Worm (Caenorhabditis elegans) whole organism, young adult: ENCODE measurements around the gene K07D4.6.

Experiments
- F33H1.4 ChIP-seq: fragments of 200-800 bp; sonication (Bioruptor generic); IDR thresholded peaks from 2 replicates; pipeline ENCODE4 v1.3.6; 2022; ENCODE audit warnings: missing genetic modification reagents, missing genetic modification characterization, missing compliant biosample characterization
- lin-35 ChIP-seq, 3 experiments: fragments of 150-350 bp in 2 of 3; sonication (generic microtip) in 1 of 3; optimal IDR thresholded peaks; 2 replicates each; lab custom pipeline; 2014 to 2018; ENCODE audit warnings: missing biosample characterization in 3 of 3, missing genetic modification characterization in 3 of 3, missing genetic modification reagents in 3 of 3
- nhr-80 ChIP-seq: sonication (generic microtip); optimal IDR thresholded peaks from 2 replicates; lab custom pipeline; 2016; ENCODE audit warnings: missing genetic modification characterization, missing compliant biosample characterization

DNA sequence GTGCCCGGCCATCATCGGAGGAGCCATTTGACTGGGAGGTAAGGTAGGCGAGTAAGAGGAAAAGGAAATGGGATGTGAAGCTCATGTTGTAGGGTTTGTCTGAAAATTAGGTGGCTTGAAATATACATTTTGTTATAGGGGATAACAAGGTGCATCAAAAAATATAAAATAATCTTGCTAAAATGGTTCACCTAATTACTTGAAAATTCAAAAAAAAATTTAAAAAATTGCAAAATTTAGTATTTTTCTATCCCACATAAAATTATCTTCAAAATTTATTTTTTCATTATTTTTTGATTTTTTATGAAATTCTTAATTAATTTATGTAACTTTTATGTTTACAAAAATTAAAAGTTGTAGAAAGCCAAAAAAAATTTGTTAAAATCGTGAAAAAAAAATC, at the start of gene K07D4.6:
- no peak for TF ChIP-seq nhr-80 (tag; lab: Kevin White, UChicago)
- no peak for TF ChIP-seq lin-35 (GFP tag; optimal IDR thresholded peaks at IDR 0.05; lab: Kevin White, UChicago)
- TF ChIP-seq F33H1.4 (GFP tag; lab: Robert Waterston, UW) = no peak
